Worm (Caenorhabditis elegans) whole organism, L4/young adult: ENCODE data around the gene F52H2.5.

Source experiments
- W03F9.2 ChIP-seq: fragments of 150-350 bp; optimal IDR thresholded peaks from 2 replicates; lab custom pipeline; 2014; ENCODE audit warnings: missing biosample characterization, missing genetic modification characterization
- dao-5 ChIP-seq: sonication (generic microtip); optimal IDR thresholded peaks from 2 replicates; lab custom pipeline; 2016; ENCODE audit warnings: missing genotype, missing genetic modification characterization, moderate library complexity, missing compliant biosample characterization

ce11 chrX:2536246-2536772 lies 23.6 kb downstream of the F52H2.5 start:
- TF ChIP-seq W03F9.2 (tag; lab: Kevin White, UChicago) = no peak
- TF ChIP-seq dao-5 (tag; lab: Kevin White, UChicago) = no peak
